Worm (Caenorhabditis elegans): Measurements from ENCODE around the gene nhr-233.
A peak's percentile ranks its signal among the peaks of the same experiment; 100 is the strongest.

- TF ChIP-seq unc-55 (GFP tag; optimal IDR thresholded peaks at IDR 0.05) (no peak), mec-3 (tag; optimal IDR thresholded peaks at IDR 0.05; ENCODE audit: borderline replicate concordance) (no peak), ama-1 (optimal IDR thresholded peaks at IDR 0.05) (no peak), ceh-31 (tag; optimal IDR thresholded peaks at IDR 0.05) (peak; percentile 33), odd-2 (tag; optimal IDR thresholded peaks at IDR 0.05) (no peak), ceh-6 (GFP tag; optimal IDR thresholded peaks at IDR 0.05) (peak; percentile 69), ceh-22 (tag; optimal IDR thresholded peaks at IDR 0.05) (no peak)
Measured at ce11 chrV:16591992-16592798, 21.6 kb upstream of the nhr-233 start, which contains the start of gene srh-269.
